Worm (Caenorhabditis elegans) whole organism, L1 larva: ENCODE results near the gene R09A1.3.

ENCODE experiments used
- dpl-1 ChIP-seq, 3 experiments: fragments of 150-350 bp in 2 of 3; sonication (generic microtip) in 1 of 3; optimal IDR thresholded peaks; 2 replicates each; lab custom pipeline; 2014 to 2017; ENCODE audit warnings: missing biosample characterization in 3 of 3, missing genetic modification characterization in 3 of 3, missing genetic modification reagents in 3 of 3
- egl-13 ChIP-seq: sonication (generic microtip); optimal IDR thresholded peaks from 2 replicates; lab custom pipeline; 2016; ENCODE audit warnings: missing genotype, missing genetic modification reagents, missing genetic modification characterization, missing compliant biosample characterization
- nhr-237 ChIP-seq: fragments of 150-350 bp; optimal IDR thresholded peaks from 2 replicates; lab custom pipeline; 2014; ENCODE audit warnings: missing biosample characterization, missing genetic modification characterization
- nhr-90 ChIP-seq: sonication (generic microtip); optimal IDR thresholded peaks from 2 replicates; lab custom pipeline; 2016; ENCODE audit warnings: mild to moderate bottlenecking, missing genetic modification characterization, missing compliant biosample characterization; ENCODE audit not compliant: poor library complexity
- skn-1 ChIP-seq: fragments of 150-350 bp; optimal IDR thresholded peaks from 2 replicates; lab custom pipeline; 2014; ENCODE audit warnings: missing biosample characterization, missing genetic modification characterization
- unc-62 ChIP-seq: fragments of 150-350 bp; optimal IDR thresholded peaks from 2 replicates; lab custom pipeline; 2014; ENCODE audit warnings: missing biosample characterization, missing genetic modification reagents, missing genetic modification characterization
- xbp-1 ChIP-seq: sonication (generic microtip); optimal IDR thresholded peaks from 2 replicates; lab custom pipeline; 2016; ENCODE audit warnings: missing genetic modification characterization, missing compliant biosample characterization

DNA sequence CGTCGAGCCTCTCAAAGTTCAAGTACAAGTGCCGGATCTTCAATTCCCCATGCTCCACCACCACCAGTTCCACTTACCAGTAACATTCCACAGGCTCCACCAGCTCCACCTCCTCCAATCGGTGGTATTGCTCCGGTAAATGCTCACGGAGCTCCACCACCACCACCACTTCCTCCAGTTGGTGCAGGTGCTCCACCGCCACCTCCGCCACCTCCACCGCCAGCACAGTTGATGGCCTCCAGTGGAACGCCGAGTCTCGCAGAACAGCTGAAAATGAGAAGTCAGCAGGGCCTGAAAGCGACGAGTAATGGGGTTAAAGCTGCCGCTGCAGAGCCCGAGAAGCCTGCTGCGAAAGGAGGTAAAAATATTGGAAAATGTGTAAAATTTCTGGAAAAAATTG, 36.6 kb downstream of the R09A1.3 start:
- TF ChIP-seq skn-1 (tag; lab: Kevin White, UChicago) (no peak), unc-62 (no peak), xbp-1 (no peak), egl-13 (tag; lab: Kevin White, UChicago) (no peak), dpl-1 (GFP tag; optimal IDR thresholded peaks at IDR 0.05; lab: Kevin White, UChicago) (no peak), nhr-90 (no peak), nhr-237 (tag; lab: Kevin White, UChicago) (no peak)
